Worm (Caenorhabditis elegans) whole organism, late embryonic: ENCODE results near the gene C25A8.5.

ENCODE experiments used
- C38D4.7 ChIP-seq: fragments of 200-800 bp; sonication (Bioruptor generic); optimal IDR thresholded peaks from 2 replicates; lab custom pipeline; 2018; ENCODE audit warnings: mild to moderate bottlenecking, missing genetic modification characterization, moderate library complexity, missing compliant biosample characterization
- Y22D7AL.16 ChIP-seq: sonication (generic microtip); optimal IDR thresholded peaks from 2 replicates; lab custom pipeline; 2016; ENCODE audit warnings: missing genetic modification characterization, missing compliant biosample characterization
- ceh-31 ChIP-seq: sonication (generic microtip); optimal IDR thresholded peaks from 2 replicates; lab custom pipeline; 2016; ENCODE audit warnings: missing genetic modification characterization, missing compliant biosample characterization
- ceh-48 ChIP-seq: sonication (generic microtip); optimal IDR thresholded peaks from 2 replicates; lab custom pipeline; 2016; ENCODE audit warnings: missing genetic modification characterization, inconsistent platforms, missing compliant biosample characterization
- ceh-6 ChIP-seq: fragments of 200-800 bp; sonication (Bioruptor generic); optimal IDR thresholded peaks from 2 replicates; lab custom pipeline; 2018; ENCODE audit warnings: mild to moderate bottlenecking, missing genetic modification characterization, missing compliant biosample characterization
- elt-2 ChIP-seq: sonication (generic microtip); optimal IDR thresholded peaks from 2 replicates; lab custom pipeline; 2016; ENCODE audit warnings: missing genetic modification reagents, missing genetic modification characterization, missing compliant biosample characterization
- ets-4 ChIP-seq: sonication (generic microtip); optimal IDR thresholded peaks from 2 replicates; lab custom pipeline; 2016; ENCODE audit warnings: missing genetic modification characterization, missing compliant biosample characterization
- gmeb-2 ChIP-seq: sonication (generic microtip); optimal IDR thresholded peaks from 2 replicates; lab custom pipeline; 2016; ENCODE audit warnings: missing genetic modification characterization, inconsistent platforms, missing compliant biosample characterization
- lim-6 ChIP-seq: sonication (generic microtip); optimal IDR thresholded peaks from 2 replicates; lab custom pipeline; 2016; ENCODE audit warnings: missing genetic modification characterization, missing compliant biosample characterization
- lin-11 ChIP-seq: fragments of 200-800 bp; sonication (Bioruptor generic); optimal IDR thresholded peaks from 2 replicates; lab custom pipeline; 2018; ENCODE audit warnings: mild to moderate bottlenecking, missing genetic modification characterization, missing compliant biosample characterization
- nfya-1 ChIP-seq: sonication (generic microtip); optimal IDR thresholded peaks from 2 replicates; lab custom pipeline; 2017; ENCODE audit warnings: missing genetic modification characterization, mild to moderate bottlenecking, missing compliant biosample characterization, antibody characterized with exemption, moderate library complexity
- odd-2 ChIP-seq: sonication (generic microtip); optimal IDR thresholded peaks from 2 replicates; lab custom pipeline; 2017; ENCODE audit warnings: antibody characterized with exemption, mild to moderate bottlenecking, missing genetic modification characterization, missing compliant biosample characterization
- pha-4 ChIP-seq: fragments of 150-350 bp; optimal IDR thresholded peaks from 2 replicates; lab custom pipeline; 2018; ENCODE audit warnings: missing biosample characterization, missing genetic modification reagents, missing genetic modification characterization
- sox-2 ChIP-seq: fragments of 200-800 bp; sonication (Bioruptor generic); IDR thresholded peaks from 2 replicates; pipeline ENCODE4 v1.3.6; 2022; ENCODE audit warnings: missing genetic modification reagents, missing genetic modification characterization, missing compliant biosample characterization

DNA sequence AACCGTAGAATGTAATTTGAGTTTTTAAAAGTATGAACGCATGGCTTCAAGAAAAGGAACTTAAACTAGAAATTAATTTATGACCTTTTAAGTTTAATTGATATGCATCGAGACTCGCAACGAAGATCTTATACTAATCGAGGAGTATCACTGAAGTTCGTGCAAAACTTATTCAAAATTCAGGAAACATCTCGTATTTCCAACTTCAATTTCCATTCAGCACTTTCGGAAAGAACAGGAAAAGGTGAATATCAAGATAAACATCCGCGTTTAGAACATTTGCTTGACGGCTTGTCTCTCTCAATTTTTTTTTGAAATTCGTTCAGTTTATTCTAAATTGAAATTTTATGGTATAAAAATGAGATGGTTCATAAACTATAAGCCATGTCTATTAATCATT, 34.1 kb upstream of the C25A8.5 start, which contains the start of gene ZK381.2:
- TF ChIP-seq ceh-31 (tag; lab: Kevin White, UChicago) = no peak
- no peak for TF ChIP-seq lin-11 (tag; lab: Kevin White, UChicago)
- no peak for TF ChIP-seq elt-2 (tag; lab: Kevin White, UChicago)
- no peak for TF ChIP-seq gmeb-2 (tag; lab: Kevin White, UChicago)
- TF ChIP-seq sox-2 (GFP tag; lab: Robert Waterston, UW) = no peak
- no peak for TF ChIP-seq C38D4.7 (GFP tag; lab: Kevin White, UChicago)
- no peak for TF ChIP-seq ets-4 (tag; lab: Kevin White, UChicago)
- TF ChIP-seq ceh-6 (GFP tag; lab: Kevin White, UChicago) = no peak
- no peak for TF ChIP-seq lim-6 (tag; lab: Kevin White, UChicago)
- no peak for TF ChIP-seq odd-2 (tag; lab: Kevin White, UChicago)
- TF ChIP-seq pha-4 (tag; lab: Kevin White, UChicago) = no peak
- no peak for TF ChIP-seq nfya-1
- TF ChIP-seq Y22D7AL.16 (tag; lab: Kevin White, UChicago) = no peak
- no peak for TF ChIP-seq ceh-48 (tag; lab: Kevin White, UChicago)
